Worm (Caenorhabditis elegans) whole organism, L1 larva: Measurements from ENCODE around the gene C33G8.13.

Experiments used
- aly-2 ChIP-seq: fragments of 150-350 bp; optimal IDR thresholded peaks from 2 replicates; lab custom pipeline; 2014; ENCODE audit warnings: missing biosample characterization, missing genetic modification characterization
- ama-1 ChIP-seq: fragments of 150-350 bp; optimal IDR thresholded peaks from 2 replicates; lab custom pipeline; 2014
- ets-5 ChIP-seq: fragments of 200-800 bp; sonication (Bioruptor generic); IDR thresholded peaks from 2 replicates; pipeline ENCODE4 v1.3.6; 2022; ENCODE audit warnings: missing genetic modification characterization, missing compliant biosample characterization
- fkh-4 ChIP-seq: sonication (generic microtip); optimal IDR thresholded peaks from 2 replicates; lab custom pipeline; 2016; ENCODE audit warnings: missing compliant biosample characterization, missing genetic modification characterization, borderline replicate concordance
- fos-1 ChIP-seq: fragments of 150-350 bp; optimal IDR thresholded peaks from 2 replicates; lab custom pipeline; 2014; ENCODE audit warnings: missing biosample characterization, missing genetic modification characterization
- lsy-2 ChIP-seq, 2 experiments: fragments of 150-350 bp; optimal IDR thresholded peaks; 2 replicates each; lab custom pipeline; 2014; ENCODE audit warnings: missing biosample characterization in 2 of 2, missing genetic modification characterization in 2 of 2
- pag-3 ChIP-seq: sonication (generic microtip); optimal IDR thresholded peaks from 2 replicates; lab custom pipeline; 2017; ENCODE audit warnings: missing genetic modification characterization, mild to moderate bottlenecking, missing compliant biosample characterization, antibody characterized with exemption, borderline replicate concordance; ENCODE audit not compliant: insufficient read depth
- skn-1 ChIP-seq: fragments of 150-350 bp; optimal IDR thresholded peaks from 2 replicates; lab custom pipeline; 2014; ENCODE audit warnings: missing biosample characterization, missing genetic modification characterization
- snpc-4 ChIP-seq: fragments of 150-350 bp; optimal IDR thresholded peaks from 2 replicates; lab custom pipeline; 2014; ENCODE audit warnings: missing biosample characterization, missing genetic modification characterization
- swsn-7 ChIP-seq: sonication (generic microtip); optimal IDR thresholded peaks from 2 replicates; lab custom pipeline; 2016; ENCODE audit warnings: missing genetic modification characterization, missing compliant biosample characterization
- unc-86 ChIP-seq: sonication (generic microtip); optimal IDR thresholded peaks from 2 replicates; lab custom pipeline; 2016; ENCODE audit warnings: missing genetic modification characterization, missing compliant biosample characterization

DNA sequence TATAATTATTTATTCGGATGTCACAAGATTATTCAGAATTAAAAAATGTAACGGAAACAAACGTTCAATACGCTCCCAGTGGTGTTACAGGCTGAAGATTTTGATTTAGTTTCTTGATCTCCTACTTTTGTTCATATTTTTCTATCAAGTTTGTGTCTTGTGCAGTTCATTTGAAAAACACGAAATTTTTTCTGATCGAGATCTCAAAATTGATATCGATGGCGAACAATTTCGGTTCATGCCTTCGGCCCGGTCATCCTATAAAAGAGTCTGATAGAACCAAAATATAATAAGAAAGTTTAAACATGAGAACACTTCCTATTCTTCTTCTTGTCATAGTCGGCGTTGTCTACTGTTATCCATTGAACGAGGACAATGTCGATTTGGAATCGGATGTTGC is 8.5 kb downstream of the C33G8.13 start, which contains the start of gene drd-10:
- TF ChIP-seq unc-86 (tag; lab: Kevin White, UChicago) (no peak), ets-5 (GFP tag; lab: Robert Waterston, UW) (no peak), snpc-4 (tag; lab: Kevin White, UChicago) (no peak), lsy-2 (tag; optimal IDR thresholded peaks at IDR 0.05; lab: Kevin White, UChicago) (no peak), skn-1 (no peak), swsn-7 (tag; lab: Kevin White, UChicago) (no peak), pag-3 (tag; lab: Kevin White, UChicago) (no peak), fos-1 (tag; lab: Kevin White, UChicago) (no peak), fkh-4 (tag; lab: Kevin White, UChicago) (no peak), ama-1 (lab: Kevin White, UChicago) (no peak), aly-2 (tag; lab: Kevin White, UChicago) (no peak)
